Fruit fly (Drosophila melanogaster) whole organism, embryonic: Measurements from ENCODE around the gene Lmpt.

Source experiments
- Atf3 ChIP-seq: fragments of 200-800 bp; sonication (Bioruptor generic); optimal IDR thresholded peaks from 3 replicates; lab custom pipeline; 2016; ENCODE audit warnings: missing biosample characterization, missing genetic modification characterization
- Bdp1 ChIP-seq: fragments of 200-800 bp; sonication (Bioruptor generic); optimal IDR thresholded peaks from 3 replicates; lab custom pipeline; 2016; ENCODE audit warnings: missing biosample characterization, missing genetic modification characterization
- CG10431 ChIP-seq: fragments of 200-800 bp; sonication (Bioruptor generic); optimal IDR thresholded peaks from 3 replicates; lab custom pipeline; 2018; ENCODE audit warnings: missing biosample characterization, mild to moderate bottlenecking, missing genetic modification characterization
- CG10543 ChIP-seq: fragments of 200-800 bp; sonication (Bioruptor generic); optimal IDR thresholded peaks from 3 replicates; lab custom pipeline; 2017; ENCODE audit warnings: missing biosample characterization, mild to moderate bottlenecking, missing genetic modification characterization, moderate library complexity
- CG10959 ChIP-seq: fragments of 200-800 bp; sonication (Bioruptor generic); IDR thresholded peaks from 2 replicates; pipeline ENCODE4 v1.3.6; 2022; ENCODE audit warnings: missing biosample characterization, missing genetic modification characterization
- CG11093 ChIP-seq: fragments of 200-800 bp; sonication (Bioruptor generic); IDR thresholded peaks from 3 replicates; pipeline ENCODE4 v1.3.6; 2022; ENCODE audit warnings: missing biosample characterization, missing genetic modification characterization
- CG12391 ChIP-seq: fragments of 200-800 bp; sonication (Bioruptor generic); optimal IDR thresholded peaks from 3 replicates; lab custom pipeline; 2018; ENCODE audit warnings: missing biosample characterization, mild to moderate bottlenecking, missing genetic modification characterization, moderate library complexity
- CG13624 ChIP-seq: fragments of 200-800 bp; sonication (Bioruptor generic); optimal IDR thresholded peaks from 2 replicates; lab custom pipeline; 2016; ENCODE audit warnings: missing biosample characterization, missing genetic modification characterization
- CG13775 ChIP-seq: fragments of 200-800 bp; sonication (Bioruptor generic); optimal IDR thresholded peaks from 3 replicates; lab custom pipeline; 2017; ENCODE audit warnings: missing biosample characterization, mild to moderate bottlenecking, missing genetic modification characterization
- CG15269 ChIP-seq: fragments of 200-800 bp; sonication (Bioruptor generic); optimal IDR thresholded peaks from 2 replicates; lab custom pipeline; 2018; ENCODE audit warnings: missing biosample characterization, mild to moderate bottlenecking, missing genetic modification characterization, moderate library complexity
- CG16779 ChIP-seq: fragments of 200-800 bp; sonication (Bioruptor generic); IDR thresholded peaks from 2 replicates; pipeline ENCODE4 v1.3.6; 2022; ENCODE audit warnings: missing biosample characterization, missing genetic modification characterization
- CG17568 ChIP-seq: fragments of 200-800 bp; sonication (Bioruptor generic); optimal IDR thresholded peaks from 2 replicates; lab custom pipeline; 2018; ENCODE audit warnings: missing biosample characterization, mild to moderate bottlenecking, missing genetic modification characterization, moderate library complexity
- CG2120 ChIP-seq: fragments of 200-800 bp; sonication (Bioruptor generic); optimal IDR thresholded peaks from 3 replicates; lab custom pipeline; 2016; ENCODE audit warnings: missing biosample characterization, missing genetic modification characterization
- CG2202 ChIP-seq: fragments of 200-800 bp; sonication (Bioruptor generic); optimal IDR thresholded peaks from 2 replicates; lab custom pipeline; 2018; ENCODE audit warnings: missing biosample characterization, mild to moderate bottlenecking, missing genetic modification characterization
- CG3163 ChIP-seq: fragments of 200-800 bp; sonication (Bioruptor generic); optimal IDR thresholded peaks from 3 replicates; lab custom pipeline; 2016; ENCODE audit warnings: missing biosample characterization, missing genetic modification characterization
- CG3281 ChIP-seq: fragments of 200-800 bp; sonication (Bioruptor generic); optimal IDR thresholded peaks from 3 replicates; lab custom pipeline; 2017; ENCODE audit warnings: missing biosample characterization, mild to moderate bottlenecking, missing genetic modification characterization
- CG3407 ChIP-seq: fragments of 200-800 bp; sonication (Bioruptor generic); optimal IDR thresholded peaks from 2 replicates; lab custom pipeline; 2018; ENCODE audit warnings: missing biosample characterization, mild to moderate bottlenecking, missing genetic modification characterization
- CG4730 ChIP-seq: fragments of 200-800 bp; sonication (Bioruptor generic); IDR thresholded peaks from 2 replicates; pipeline ENCODE4 v1.3.6; 2022; ENCODE audit warnings: missing biosample characterization, missing genetic modification characterization
- CG6689 ChIP-seq: fragments of 200-800 bp; sonication (Bioruptor generic); IDR thresholded peaks from 2 replicates; pipeline ENCODE4 v1.3.6; 2022; ENCODE audit warnings: missing biosample characterization, missing genetic modification characterization
- CG7357 ChIP-seq: fragments of 200-800 bp; sonication (Bioruptor generic); IDR thresholded peaks from 3 replicates; pipeline ENCODE4 v1.3.6; 2022; ENCODE audit warnings: missing biosample characterization, missing genetic modification characterization
- CG7987 ChIP-seq: fragments of 200-800 bp; sonication (Bioruptor generic); optimal IDR thresholded peaks from 2 replicates; lab custom pipeline; 2018; ENCODE audit warnings: missing biosample characterization, mild to moderate bottlenecking, missing genetic modification characterization, moderate library complexity
- D ChIP-seq, 2 experiments: fragments of 200-800 bp in 1 of 2; fragments of >200 bp in 1 of 2; sonication (Bioruptor generic) in 1 of 2; optimal IDR thresholded peaks; 2 replicates in 1 of 2; 3 replicates in 1 of 2; lab custom pipeline; 2017; ENCODE audit warnings: mild to moderate bottlenecking in 1 of 2, missing biosample characterization in 1 of 2, missing genetic modification characterization in 1 of 2, missing genetic modification reagents in 1 of 2
- Dbx ChIP-seq: fragments of 200-800 bp; sonication (Bioruptor generic); IDR thresholded peaks from 3 replicates; pipeline ENCODE4 v1.3.6; 2022; ENCODE audit warnings: missing biosample characterization, missing genetic modification characterization
- ERR ChIP-seq: fragments of 200-800 bp; sonication (Bioruptor generic); optimal IDR thresholded peaks from 2 replicates; lab custom pipeline; 2016; ENCODE audit warnings: missing biosample characterization, missing genetic modification characterization
- Ets65A ChIP-seq: fragments of 200-800 bp; sonication (Bioruptor generic); peaks from one replicate; lab custom pipeline; 2016; ENCODE audit warnings: missing biosample characterization, missing genetic modification characterization
- Hmr ChIP-seq: fragments of 200-800 bp; sonication (Bioruptor generic); optimal IDR thresholded peaks from 3 replicates; lab custom pipeline; 2017; ENCODE audit warnings: mild to moderate bottlenecking, missing biosample characterization, missing genetic modification reagents, missing genetic modification characterization
- Hmx ChIP-seq: fragments of 200-800 bp; sonication (Bioruptor generic); optimal IDR thresholded peaks from 2 replicates; lab custom pipeline; 2016; ENCODE audit warnings: missing biosample characterization, missing genetic modification characterization
- Hr3 ChIP-seq: fragments of 200-800 bp; sonication (Bioruptor generic); optimal IDR thresholded peaks from 3 replicates; lab custom pipeline; 2016; ENCODE audit warnings: missing biosample characterization, missing genetic modification characterization
- Hr78 ChIP-seq, 2 experiments: fragments of 200-800 bp in 1 of 2; fragments of >200 bp in 1 of 2; sonication (Bioruptor generic) in 1 of 2; optimal IDR thresholded peaks; 2 replicates each; lab custom pipeline; 2017 to 2019; ENCODE audit warnings: missing biosample characterization in 2 of 2, missing genetic modification characterization in 2 of 2, mild to moderate bottlenecking in 1 of 2, moderate library complexity in 1 of 2
- MESR4 ChIP-seq: fragments of 200-800 bp; sonication (Bioruptor generic); optimal IDR thresholded peaks from 2 replicates; lab custom pipeline; 2018; ENCODE audit warnings: missing biosample characterization, mild to moderate bottlenecking, missing genetic modification characterization, moderate library complexity
- Myb ChIP-seq: fragments of 200-800 bp; sonication (Bioruptor generic); optimal IDR thresholded peaks from 2 replicates; lab custom pipeline; 2016; ENCODE audit warnings: missing biosample characterization, missing genetic modification characterization
- PHDP ChIP-seq: fragments of 200-800 bp; sonication (Bioruptor generic); optimal IDR thresholded peaks from 3 replicates; lab custom pipeline; 2018; ENCODE audit warnings: missing biosample characterization, mild to moderate bottlenecking, missing genetic modification characterization, moderate library complexity
- Rfx ChIP-seq: fragments of 200-800 bp; sonication (Bioruptor generic); IDR thresholded peaks from 2 replicates; pipeline ENCODE4 v1.3.6; 2022; ENCODE audit warnings: missing biosample characterization, missing genetic modification characterization
- Spps ChIP-seq: fragments of 200-800 bp; sonication (Bioruptor generic); optimal IDR thresholded peaks from 2 replicates; lab custom pipeline; 2018; ENCODE audit warnings: missing biosample characterization, mild to moderate bottlenecking, missing genetic modification characterization
- amos ChIP-seq: fragments of 200-800 bp; sonication (Bioruptor generic); IDR thresholded peaks from 2 replicates; pipeline ENCODE4 v1.3.6; 2022; ENCODE audit warnings: missing biosample characterization, missing genetic modification characterization; ENCODE audit not compliant: partially characterized antibody
- bowl ChIP-seq: fragments of 200-800 bp; sonication (Bioruptor generic); IDR thresholded peaks from 2 replicates; pipeline ENCODE4 v1.3.6; 2022; ENCODE audit warnings: missing biosample characterization, missing genetic modification characterization
- br ChIP-seq: fragments of >200 bp; optimal IDR thresholded peaks from 2 replicates; lab custom pipeline; 2017
- cg ChIP-seq: fragments of 200-800 bp; sonication (Bioruptor generic); optimal IDR thresholded peaks from 3 replicates; lab custom pipeline; 2019; ENCODE audit warnings: missing biosample characterization, mild to moderate bottlenecking, missing genetic modification characterization, moderate library complexity
- chm ChIP-seq: fragments of 200-800 bp; sonication (Bioruptor generic); IDR thresholded peaks from 2 replicates; pipeline ENCODE4 v1.3.6; 2022; ENCODE audit warnings: missing biosample characterization, missing genetic modification characterization
- ci ChIP-seq: fragments of 200-800 bp; sonication (Bioruptor generic); IDR thresholded peaks from 3 replicates; pipeline ENCODE4 v1.3.6; 2022; ENCODE audit warnings: missing biosample characterization, missing genetic modification characterization
- dan ChIP-seq: fragments of 200-800 bp; sonication (Bioruptor generic); IDR thresholded peaks from 2 replicates; pipeline ENCODE4 v1.3.6; 2022; ENCODE audit warnings: missing biosample characterization, missing genetic modification characterization
- fru ChIP-seq: fragments of >200 bp; optimal IDR thresholded peaks from 2 replicates; lab custom pipeline; 2017
- insv ChIP-seq, 2 experiments: fragments of 200-800 bp; sonication (Bioruptor generic); optimal IDR thresholded peaks; 3 replicates each; lab custom pipeline; 2016 to 2018; ENCODE audit warnings: missing biosample characterization in 2 of 2, missing genetic modification characterization in 2 of 2
- nerfin-2 ChIP-seq: fragments of 200-800 bp; sonication (Bioruptor generic); IDR thresholded peaks from 2 replicates; pipeline ENCODE4 v1.3.6; 2022; ENCODE audit warnings: missing biosample characterization, missing genetic modification characterization; ENCODE audit not compliant: partially characterized antibody
- oc ChIP-seq: fragments of 200-800 bp; sonication (Bioruptor generic); optimal IDR thresholded peaks from 2 replicates; lab custom pipeline; 2018; ENCODE audit warnings: missing biosample characterization, mild to moderate bottlenecking, missing genetic modification characterization, moderate library complexity
- phol ChIP-seq: fragments of 200-800 bp; sonication (Bioruptor generic); optimal IDR thresholded peaks from 3 replicates; lab custom pipeline; 2018; ENCODE audit warnings: missing biosample characterization, mild to moderate bottlenecking, missing genetic modification characterization, moderate library complexity
- pnt ChIP-seq: fragments of 200-800 bp; sonication (Bioruptor generic); optimal IDR thresholded peaks from 3 replicates; lab custom pipeline; 2016; ENCODE audit warnings: missing biosample characterization, missing genetic modification characterization
- pum ChIP-seq: fragments of 200-800 bp; sonication (Bioruptor generic); optimal IDR thresholded peaks from 2 replicates; lab custom pipeline; 2016; ENCODE audit warnings: missing biosample characterization, missing genetic modification characterization
- sisA ChIP-seq: fragments of 200-800 bp; sonication (Bioruptor generic); IDR thresholded peaks from 2 replicates; pipeline ENCODE4 v1.3.6; 2022; ENCODE audit warnings: missing biosample characterization, missing genetic modification characterization
- sna ChIP-seq: fragments of 200-800 bp; sonication (Bioruptor generic); IDR thresholded peaks from 2 replicates; pipeline ENCODE4 v1.3.6; 2022; ENCODE audit warnings: missing biosample characterization, missing genetic modification characterization; ENCODE audit not compliant: partially characterized antibody
- stc ChIP-seq: fragments of 200-800 bp; sonication (Bioruptor generic); IDR thresholded peaks from 2 replicates; pipeline ENCODE4 v1.3.6; 2022; ENCODE audit warnings: missing biosample characterization, missing genetic modification characterization
- tx ChIP-seq: fragments of 200-800 bp; sonication (Bioruptor generic); optimal IDR thresholded peaks from 2 replicates; lab custom pipeline; 2016; ENCODE audit warnings: missing biosample characterization, missing genetic modification characterization
- zf30C ChIP-seq: fragments of 200-800 bp; sonication (Bioruptor generic); optimal IDR thresholded peaks from 3 replicates; lab custom pipeline; 2018; ENCODE audit warnings: missing biosample characterization, mild to moderate bottlenecking, missing genetic modification characterization

Lmpt gene

DNA sequence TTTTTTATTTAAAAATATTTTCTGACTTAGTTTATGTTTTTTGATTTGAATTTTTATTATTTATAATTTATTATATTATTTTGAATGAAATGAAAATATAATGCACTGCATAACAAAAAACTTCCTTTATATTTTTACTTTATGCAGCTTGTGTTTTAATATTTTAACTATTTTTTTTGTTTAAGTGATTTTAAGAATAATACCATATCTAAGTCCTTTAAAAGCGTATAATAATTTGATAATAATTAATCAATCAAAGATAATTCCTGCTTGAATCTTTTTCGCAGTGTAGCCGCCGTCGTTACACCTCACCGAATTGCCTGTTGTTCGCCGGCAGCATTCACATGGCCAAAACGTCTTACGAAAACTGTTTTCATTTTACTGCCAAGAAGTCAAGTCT is 39.9 kb upstream of the Lmpt start (continued):
- TF ChIP-seq CG10543 (GFP tag; lab: Kevin White, UChicago): no peak
- no peak for TF ChIP-seq pum (GFP tag; lab: Kevin White, UChicago)
- TF ChIP-seq sisA: no peak
- TF ChIP-seq CG7987 (GFP tag; lab: Kevin White, UChicago): no peak
- no peak for TF ChIP-seq phol (tag; lab: Kevin White, UChicago)
- no peak for TF ChIP-seq sna
- no peak for TF ChIP-seq CG10959 (GFP tag; lab: Robert Waterston, UW)
- TF ChIP-seq CG4730 (GFP tag; lab: Robert Waterston, UW): no peak
- no peak for TF ChIP-seq bowl (GFP tag; lab: Robert Waterston, UW)
- TF ChIP-seq br (lab: Kevin White, UChicago): no peak
- TF ChIP-seq CG16779: no peak
- no peak for TF ChIP-seq D (optimal IDR thresholded peaks at IDR 0.05; lab: Kevin White, UChicago)
- TF ChIP-seq D (GFP tag; optimal IDR thresholded peaks at IDR 0.05; lab: Kevin White, UChicago): no peak
- TF ChIP-seq Spps (tag; lab: Kevin White, UChicago): no peak
- TF ChIP-seq cg (GFP tag; lab: Kevin White, UChicago): no peak
- TF ChIP-seq insv (GFP tag; optimal IDR thresholded peaks at IDR 0.05; lab: Kevin White, UChicago): no peak
- TF ChIP-seq chm: no peak
- no peak for TF ChIP-seq tx
- TF ChIP-seq CG12391 (tag; lab: Kevin White, UChicago): peak; percentile 40
- no peak for TF ChIP-seq Hr78 (GFP tag; optimal IDR thresholded peaks at IDR 0.05; lab: Kevin White, UChicago)
- no peak for TF ChIP-seq CG13775 (GFP tag; lab: Kevin White, UChicago)
- TF ChIP-seq MESR4: no peak
- no peak for TF ChIP-seq CG17568
- TF ChIP-seq CG3281 (GFP tag; lab: Kevin White, UChicago): no peak
- no peak for TF ChIP-seq ci (GFP tag; lab: Robert Waterston, UW)
- TF ChIP-seq fru (lab: Kevin White, UChicago): no peak
- no peak for TF ChIP-seq CG2120 (GFP tag; lab: Kevin White, UChicago)
- TF ChIP-seq Hr3 (GFP tag; lab: Kevin White, UChicago): no peak
- TF ChIP-seq pnt (GFP tag; lab: Kevin White, UChicago): no peak
- TF ChIP-seq CG6689 (GFP tag; lab: Robert Waterston, UW): peak; percentile 29; the same call in 1 of the 2 replicates
- no peak for TF ChIP-seq oc (tag; lab: Kevin White, UChicago)
- no peak for TF ChIP-seq nerfin-2
- TF ChIP-seq zf30C: no peak
- no peak for TF ChIP-seq dan (GFP tag; lab: Robert Waterston, UW)
- no peak for TF ChIP-seq Atf3 (GFP tag; lab: Kevin White, UChicago)
- TF ChIP-seq Myb: no peak
- TF ChIP-seq CG7357 (GFP tag; lab: Robert Waterston, UW): no peak
- no peak for TF ChIP-seq amos
- TF ChIP-seq Ets65A (GFP tag; lab: Kevin White, UChicago): peak; percentile 66
- no peak for TF ChIP-seq CG11093 (GFP tag; lab: Robert Waterston, UW)
- no peak for TF ChIP-seq Hmr (GFP tag; lab: Kevin White, UChicago)
- TF ChIP-seq CG10431 (GFP tag; lab: Kevin White, UChicago): no peak
- no peak for TF ChIP-seq PHDP (tag; lab: Kevin White, UChicago)
- TF ChIP-seq stc (GFP tag; lab: Robert Waterston, UW): no peak
- TF ChIP-seq CG15269 (tag; lab: Kevin White, UChicago): peak; percentile 62
- no peak for TF ChIP-seq CG3163 (GFP tag; lab: Kevin White, UChicago)
- TF ChIP-seq Rfx (GFP tag; lab: Robert Waterston, UW): no peak
- TF ChIP-seq Bdp1: no peak
- no peak for TF ChIP-seq Hmx (GFP tag; lab: Kevin White, UChicago)
- TF ChIP-seq CG3407 (GFP tag; lab: Kevin White, UChicago): no peak
- TF ChIP-seq ERR (GFP tag; lab: Kevin White, UChicago): no peak
- no peak for TF ChIP-seq CG2202 (tag; lab: Kevin White, UChicago)
- TF ChIP-seq CG13624 (GFP tag; lab: Kevin White, UChicago): no peak
- TF ChIP-seq Dbx (GFP tag; lab: Robert Waterston, UW): no peak
